Fruit fly (Drosophila melanogaster): ENCODE measurements around the gene CG4911.

CG4911 gene

dm6 chr3L:9095704-9096103, 23.2 kb upstream of the CG4911 start:
- TF ChIP-seq CG7987 (GFP tag; optimal IDR thresholded peaks at IDR 0.05) (peak; percentile 86), ci (GFP tag; IDR thresholded peaks at IDR 0.05) (peak; percentile 22; the same call in 1 of the 3 replicates), CG11247 (GFP tag; IDR thresholded peaks at IDR 0.05) (0 out of 2 replicates have a peak, but pooled peaks have one; percentile 5), run (tag; optimal IDR thresholded peaks at IDR 0.05) (peak; percentile 2), exex (tag; optimal IDR thresholded peaks at IDR 0.05) (peak; percentile 45), ftz-f1 (GFP tag; optimal IDR thresholded peaks at IDR 0.05) (no peak), Fer1 (GFP tag; optimal IDR thresholded peaks at IDR 0.05) (peak; percentile 0), chinmo (GFP tag; IDR thresholded peaks at IDR 0.05; ENCODE audit: partially characterized antibody) (peak; percentile 80; the same call in 3 of the 4 replicates), mirr (GFP tag; optimal IDR thresholded peaks at IDR 0.05) (peak; percentile 59), NFAT (GFP tag; IDR thresholded peaks at IDR 0.05) (no peak), CG34376 (GFP tag; optimal IDR thresholded peaks at IDR 0.05) (peak; percentile 12), CG17829 (tag; optimal IDR thresholded peaks at IDR 0.05) (no peak), sug (tag; optimal IDR thresholded peaks at IDR 0.05) (peak; percentile 94), cwo (GFP tag; optimal IDR thresholded peaks at IDR 0.05) (peak; percentile 18), CG2678 (tag; optimal IDR thresholded peaks at IDR 0.05) (peak; percentile 6), sqz (GFP tag; optimal IDR thresholded peaks at IDR 0.05) (peak; percentile 43), CrebB (tag; optimal IDR thresholded peaks at IDR 0.05) (peak; percentile 21), Hey (tag; optimal IDR thresholded peaks at IDR 0.05) (peak; percentile 40), Mes4 (GFP tag; optimal IDR thresholded peaks at IDR 0.05) (no peak), Med (GFP tag) (peak; percentile 66)

dm6 chr3L:9094980-9095425, 22.5 kb upstream of the CG4911 start:
- TF ChIP-seq lilli (GFP tag; optimal IDR thresholded peaks at IDR 0.05) (no peak), salm (tag; optimal IDR thresholded peaks at IDR 0.05) (no peak), sd (tag; optimal IDR thresholded peaks at IDR 0.05) (peak; percentile 70), Poxn (GFP tag; IDR thresholded peaks at IDR 0.05) (no peak), so (GFP tag; IDR thresholded peaks at IDR 0.05) (peak; percentile 68; the same call in 2 of the 3 replicates), Deaf1 (tag; optimal IDR thresholded peaks at IDR 0.05) (peak; percentile 7), hkb (optimal IDR thresholded peaks at IDR 0.05) (no peak), hkb (GFP tag; IDR thresholded peaks at IDR 0.05) (0 out of 2 replicates have a peak, but pooled peaks have one; percentile 15), CG31388 (GFP tag; optimal IDR thresholded peaks at IDR 0.05) (no peak), twi (tag; optimal IDR thresholded peaks at IDR 0.05) (no peak), CG10543 (GFP tag; optimal IDR thresholded peaks at IDR 0.05) (peak; percentile 25), sqz (GFP tag; optimal IDR thresholded peaks at IDR 0.05) (peak; percentile 76), CG7745 (tag; optimal IDR thresholded peaks at IDR 0.05) (no peak), CG3847 (GFP tag; IDR thresholded peaks at IDR 0.05) (no peak), az2 (GFP tag; optimal IDR thresholded peaks at IDR 0.05) (no peak), btn (GFP tag; optimal IDR thresholded peaks at IDR 0.05) (no peak), psq (GFP tag; optimal IDR thresholded peaks at IDR 0.05) (no peak), ftz-f1 (GFP tag; optimal IDR thresholded peaks at IDR 0.05) (peak; percentile 66), E2f2 (GFP tag; IDR thresholded peaks at IDR 0.05) (no peak; the same call in 1 of the 2 replicates), CG13296 (GFP tag; optimal IDR thresholded peaks at IDR 0.05) (peak; percentile 38), slou (GFP tag; optimal IDR thresholded peaks at IDR 0.05) (no peak), CTCF (GFP tag; optimal IDR thresholded peaks at IDR 0.05) (peak; percentile 61), Bgb (GFP tag; IDR thresholded peaks at IDR 0.05; ENCODE audit: partially characterized antibody) (no peak), CG9932 (GFP tag; IDR thresholded peaks at IDR 0.05) (no peak), D19A (tag; optimal IDR thresholded peaks at IDR 0.05) (no peak), Dref (GFP tag; IDR thresholded peaks at IDR 0.05) (no peak), Hey (tag; optimal IDR thresholded peaks at IDR 0.05) (peak; percentile 96), Myb (GFP tag; optimal IDR thresholded peaks at IDR 0.05) (peak; percentile 71), CG34376 (GFP tag; optimal IDR thresholded peaks at IDR 0.05) (peak; percentile 65), ci (GFP tag; IDR thresholded peaks at IDR 0.05) (peak; percentile 33; the same call in 1 of the 3 replicates), corto (GFP tag; optimal IDR thresholded peaks at IDR 0.05) (no peak), CG2889 (GFP tag; IDR thresholded peaks at IDR 0.05) (no peak), Dip3 (GFP tag; optimal IDR thresholded peaks at IDR 0.05) (no peak), slbo (GFP tag; IDR thresholded peaks at IDR 0.05) (no peak), exex (tag; optimal IDR thresholded peaks at IDR 0.05) (peak; percentile 52), row (GFP tag; IDR thresholded peaks at IDR 0.05) (no peak; the same call in 2 of the 3 replicates)
